Fruit fly (Drosophila melanogaster): Measurements from ENCODE around the gene Or22a.

Gene Or22a

DNA sequence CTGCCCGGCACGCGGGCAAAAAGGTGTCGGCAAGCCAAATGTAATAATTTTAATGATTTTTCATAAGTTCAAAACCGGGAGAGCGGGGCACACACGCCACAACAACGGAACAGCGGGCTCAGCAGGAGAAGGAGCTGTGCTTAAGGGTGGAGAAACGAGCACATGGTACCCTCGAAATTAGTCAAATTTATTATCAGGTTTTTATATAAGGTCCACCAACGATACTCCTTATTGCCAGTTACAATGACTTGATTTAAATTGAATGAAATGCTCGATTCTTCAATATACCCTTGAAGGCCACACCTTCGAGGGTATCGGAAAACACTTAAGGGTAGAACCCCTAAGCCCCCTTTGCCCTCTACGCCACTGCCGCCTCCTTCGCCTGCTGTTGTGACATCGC is 46.9 kb upstream of the Or22a start (continued):
- TF ChIP-seq eyg (GFP tag; optimal IDR thresholded peaks at IDR 0.05) (no peak), CG3065 (GFP tag; optimal IDR thresholded peaks at IDR 0.05) (no peak), Xbp1 (GFP tag; optimal IDR thresholded peaks at IDR 0.05) (no peak), Fer1 (GFP tag; optimal IDR thresholded peaks at IDR 0.05) (no peak), CG11085 (GFP tag; IDR thresholded peaks at IDR 0.05) (0 out of 2 replicates have a peak, but pooled peaks have one; percentile 13), Rx (GFP tag; IDR thresholded peaks at IDR 0.05) (peak; percentile 62), Drgx (GFP tag; IDR thresholded peaks at IDR 0.05) (no peak), CG15696 (tag; optimal IDR thresholded peaks at IDR 0.05) (peak; percentile 39), CG4424 (GFP tag; optimal IDR thresholded peaks at IDR 0.05) (peak; percentile 44), ap (GFP tag; IDR thresholded peaks at IDR 0.05) (no peak), vfl (GFP tag; optimal IDR thresholded peaks at IDR 0.05) (no peak), E2f2 (GFP tag; IDR thresholded peaks at IDR 0.05) (no peak), CG42726 (GFP tag; IDR thresholded peaks at IDR 0.05; ENCODE audit: partially characterized antibody) (no peak), pzg (GFP tag; optimal IDR thresholded peaks at IDR 0.05) (no peak), CG12236 (GFP tag; optimal IDR thresholded peaks at IDR 0.05) (no peak), Mad (GFP tag; optimal IDR thresholded peaks at IDR 0.05) (no peak), CG15479 (GFP tag; optimal IDR thresholded peaks at IDR 0.05) (no peak), Ssrp (tag; optimal IDR thresholded peaks at IDR 0.05) (peak; percentile 21), D19B (GFP tag; optimal IDR thresholded peaks at IDR 0.05) (peak; percentile 78), Xrp1 (GFP tag; IDR thresholded peaks at IDR 0.05) (peak; percentile 92), ham (GFP tag; IDR thresholded peaks at IDR 0.05) (no peak), CG9215 (GFP tag; IDR thresholded peaks at IDR 0.05) (peak; percentile 44; the same call in 1 of the 2 replicates), kni (GFP tag; optimal IDR thresholded peaks at IDR 0.05) (no peak), H15 (GFP tag; IDR thresholded peaks at IDR 0.05) (peak; percentile 56; the same call in 1 of the 3 replicates), sqz (GFP tag; optimal IDR thresholded peaks at IDR 0.05) (no peak), grau (tag; optimal IDR thresholded peaks at IDR 0.05) (peak; percentile 26), CG4404 (GFP tag; IDR thresholded peaks at IDR 0.05) (peak; percentile 79), al (GFP tag; IDR thresholded peaks at IDR 0.05) (no peak), nerfin-2 (GFP tag; IDR thresholded peaks at IDR 0.05; ENCODE audit: partially characterized antibody) (no peak), E2f1 (GFP tag; IDR thresholded peaks at IDR 0.05) (peak; percentile 64), Trl (optimal IDR thresholded peaks at IDR 0.05) (no peak), Trl (GFP tag; optimal IDR thresholded peaks at IDR 0.05) (peak; percentile 2), Ravus (GFP tag; IDR thresholded peaks at IDR 0.05) (no peak), gsb (GFP tag; IDR thresholded peaks at IDR 0.05) (no peak), CG13287 (GFP tag; IDR thresholded peaks at IDR 0.05; ENCODE audit: partially characterized antibody) (no peak), CG2199 (GFP tag; IDR thresholded peaks at IDR 0.05) (no peak), CG6272 (GFP tag; IDR thresholded peaks at IDR 0.05) (no peak), CTCF (GFP tag; optimal IDR thresholded peaks at IDR 0.05) (no peak), Six4 (GFP tag; optimal IDR thresholded peaks at IDR 0.05) (no peak), CG7928 (GFP tag; optimal IDR thresholded peaks at IDR 0.05) (no peak), fd102C (GFP tag; optimal IDR thresholded peaks at IDR 0.05) (no peak), CG30020 (tag; optimal IDR thresholded peaks at IDR 0.05) (no peak), Dek (tag; optimal IDR thresholded peaks at IDR 0.05) (no peak), Ada2b (GFP tag; IDR thresholded peaks at IDR 0.05) (peak; percentile 48), CG16813 (GFP tag; IDR thresholded peaks at IDR 0.05; ENCODE audit: partially characterized antibody) (no peak), pfk (GFP tag; optimal IDR thresholded peaks at IDR 0.05) (no peak), rib (GFP tag; IDR thresholded peaks at IDR 0.05) (no peak), nmo (GFP tag; optimal IDR thresholded peaks at IDR 0.05) (peak; percentile 45), CG4820 (GFP tag; optimal IDR thresholded peaks at IDR 0.05) (peak; percentile 18), pita (GFP tag; optimal IDR thresholded peaks at IDR 0.05) (no peak), dmrt11E (tag; optimal IDR thresholded peaks at IDR 0.05) (peak; percentile 66), fu2 (GFP tag; optimal IDR thresholded peaks at IDR 0.05) (no peak), CG1832 (GFP tag; optimal IDR thresholded peaks at IDR 0.05) (no peak)
